Fruit fly (Drosophila melanogaster) whole organism, prepupa: ENCODE measurements around the gene DIP2.

Experiments used
- Blimp-1 ChIP-seq: fragments of 200-800 bp; sonication (Bioruptor generic); optimal IDR thresholded peaks from 3 replicates; lab custom pipeline; 2017; ENCODE audit warnings: missing biosample characterization, missing genetic modification characterization, mild to moderate bottlenecking, moderate library complexity, missing genetic modification reagents
- CG10631 ChIP-seq: fragments of 200-800 bp; sonication (Bioruptor generic); optimal IDR thresholded peaks from 2 replicates; lab custom pipeline; 2016; ENCODE audit warnings: missing biosample characterization, missing genetic modification characterization
- CG11762 ChIP-seq: fragments of 200-800 bp; sonication (Bioruptor generic); optimal IDR thresholded peaks from 3 replicates; lab custom pipeline; 2016; ENCODE audit warnings: missing biosample characterization, missing genetic modification characterization; ENCODE audit not compliant: insufficient read depth
- CG11902 ChIP-seq: fragments of 200-800 bp; sonication (Bioruptor generic); optimal IDR thresholded peaks from 3 replicates; lab custom pipeline; 2016; ENCODE audit warnings: missing biosample characterization, missing genetic modification characterization
- CG15336 ChIP-seq: fragments of 200-800 bp; sonication (Bioruptor generic); IDR thresholded peaks from 2 replicates; pipeline ENCODE4 v1.3.6; 2022; ENCODE audit warnings: missing biosample characterization, missing genetic modification characterization
- CG16779 ChIP-seq: fragments of 200-800 bp; sonication (Bioruptor generic); optimal IDR thresholded peaks from 3 replicates; lab custom pipeline; 2017; ENCODE audit warnings: missing biosample characterization, mild to moderate bottlenecking, missing genetic modification characterization
- CG31627 ChIP-seq: fragments of 200-800 bp; sonication (Bioruptor generic); optimal IDR thresholded peaks from 3 replicates; lab custom pipeline; 2016; ENCODE audit warnings: missing biosample characterization, missing genetic modification characterization
- CG32006 ChIP-seq: fragments of 200-800 bp; sonication (Bioruptor generic); optimal IDR thresholded peaks from 3 replicates; lab custom pipeline; 2017; ENCODE audit warnings: missing biosample characterization, mild to moderate bottlenecking, missing genetic modification characterization
- CG3919 ChIP-seq: fragments of 200-800 bp; sonication (Bioruptor generic); optimal IDR thresholded peaks from 3 replicates; lab custom pipeline; 2016; ENCODE audit warnings: missing biosample characterization, missing genetic modification characterization
- CG6163 ChIP-seq: fragments of 200-800 bp; sonication (Bioruptor generic); IDR thresholded peaks from 3 replicates; pipeline ENCODE4 v1.3.6; 2022; ENCODE audit warnings: missing biosample characterization, missing genetic modification characterization
- CG6276 ChIP-seq: fragments of 200-800 bp; sonication (Bioruptor generic); optimal IDR thresholded peaks from 2 replicates; lab custom pipeline; 2017; ENCODE audit warnings: missing biosample characterization, mild to moderate bottlenecking, missing genetic modification characterization
- CG6808 ChIP-seq: fragments of 200-800 bp; sonication (Bioruptor generic); optimal IDR thresholded peaks from 3 replicates; lab custom pipeline; 2017; ENCODE audit warnings: missing biosample characterization, missing genetic modification characterization, mild to moderate bottlenecking, moderate library complexity, missing genetic modification reagents
- CG7368 ChIP-seq: fragments of 200-800 bp; sonication (Bioruptor generic); optimal IDR thresholded peaks from 3 replicates; lab custom pipeline; 2016; ENCODE audit warnings: missing biosample characterization, missing genetic modification characterization
- CG8319 ChIP-seq: fragments of 200-800 bp; sonication (Bioruptor generic); optimal IDR thresholded peaks from 3 replicates; lab custom pipeline; 2016; ENCODE audit warnings: missing biosample characterization, missing genetic modification characterization
- CG9139 ChIP-seq: fragments of 200-800 bp; sonication (Bioruptor generic); optimal IDR thresholded peaks from 3 replicates; lab custom pipeline; 2017; ENCODE audit warnings: missing biosample characterization, mild to moderate bottlenecking, missing genetic modification characterization
- Eip75B ChIP-seq: fragments of 200-800 bp; sonication (Bioruptor generic); optimal IDR thresholded peaks from 3 replicates; lab custom pipeline; 2016; ENCODE audit warnings: missing biosample characterization, missing genetic modification characterization
- Ets96B ChIP-seq: fragments of 200-800 bp; optimal IDR thresholded peaks from 2 replicates; lab custom pipeline; 2019; ENCODE audit warnings: missing biosample characterization, mild to moderate bottlenecking, missing genetic modification characterization, moderate library complexity
- Gug ChIP-seq: fragments of 200-800 bp; sonication (Bioruptor generic); IDR thresholded peaks from 2 replicates; pipeline ENCODE4 v1.3.6; 2022; ENCODE audit warnings: missing biosample characterization, missing genetic modification characterization
- Lpt ChIP-seq: fragments of 200-800 bp; sonication (Bioruptor generic); optimal IDR thresholded peaks from 3 replicates; lab custom pipeline; 2016; ENCODE audit warnings: missing biosample characterization, missing genetic modification characterization
- OdsH ChIP-seq: fragments of 200-800 bp; sonication (Bioruptor generic); optimal IDR thresholded peaks from 3 replicates; lab custom pipeline; 2016; ENCODE audit warnings: missing biosample characterization, missing genetic modification characterization
- Smox ChIP-seq: fragments of 200-800 bp; sonication (Bioruptor generic); optimal IDR thresholded peaks from 3 replicates; lab custom pipeline; 2016; ENCODE audit warnings: missing biosample characterization, missing genetic modification characterization
- Sox102F ChIP-seq: fragments of 200-800 bp; sonication (Bioruptor generic); optimal IDR thresholded peaks from 2 replicates; lab custom pipeline; 2016; ENCODE audit warnings: missing biosample characterization, mild to moderate bottlenecking, missing genetic modification characterization
- Sox14 ChIP-seq: fragments of 200-800 bp; sonication (Bioruptor generic); optimal IDR thresholded peaks from 3 replicates; lab custom pipeline; 2016; ENCODE audit warnings: missing biosample characterization, missing genetic modification characterization
- Sox15 ChIP-seq: fragments of 200-800 bp; sonication (Bioruptor generic); optimal IDR thresholded peaks from 3 replicates; lab custom pipeline; 2016; ENCODE audit warnings: missing biosample characterization, missing genetic modification characterization
- acj6 ChIP-seq: fragments of 200-800 bp; sonication (Bioruptor generic); optimal IDR thresholded peaks from 3 replicates; lab custom pipeline; 2016; ENCODE audit warnings: missing biosample characterization, missing genetic modification characterization
- cyc ChIP-seq: fragments of 200-800 bp; sonication (Bioruptor generic); optimal IDR thresholded peaks from 3 replicates; lab custom pipeline; 2016; ENCODE audit warnings: missing biosample characterization, missing genetic modification characterization
- dsx ChIP-seq: fragments of 200-800 bp; optimal IDR thresholded peaks from 3 replicates; lab custom pipeline; 2019; ENCODE audit warnings: missing biosample characterization, mild to moderate bottlenecking, missing genetic modification characterization, moderate library complexity; ENCODE audit not compliant: poor library complexity, severe bottlenecking
- eg ChIP-seq: fragments of 200-800 bp; sonication (Bioruptor generic); IDR thresholded peaks from 3 replicates; pipeline ENCODE4 v1.3.6; 2022; ENCODE audit warnings: missing biosample characterization, missing genetic modification characterization
- esn ChIP-seq: fragments of 200-800 bp; sonication (Bioruptor generic); optimal IDR thresholded peaks from 2 replicates; lab custom pipeline; 2016; ENCODE audit warnings: missing biosample characterization, mild to moderate bottlenecking, missing genetic modification characterization, moderate library complexity
- fd59A ChIP-seq: fragments of 200-800 bp; sonication (Bioruptor generic); optimal IDR thresholded peaks from 2 replicates; lab custom pipeline; 2017; ENCODE audit warnings: missing biosample characterization, mild to moderate bottlenecking, missing genetic modification characterization, missing genetic modification reagents
- fkh ChIP-seq: fragments of 200-800 bp; sonication (Bioruptor generic); optimal IDR thresholded peaks from 3 replicates; lab custom pipeline; 2017; ENCODE audit warnings: missing biosample characterization, mild to moderate bottlenecking, missing genetic modification characterization, moderate library complexity
- lz ChIP-seq: fragments of 200-800 bp; sonication (Bioruptor generic); optimal IDR thresholded peaks from 3 replicates; lab custom pipeline; 2016; ENCODE audit warnings: missing biosample characterization, missing genetic modification characterization
- net ChIP-seq: fragments of 200-800 bp; sonication (Bioruptor generic); optimal IDR thresholded peaks from 3 replicates; lab custom pipeline; 2016; ENCODE audit warnings: missing biosample characterization, missing genetic modification characterization
- pdm3 ChIP-seq: fragments of 200-800 bp; sonication (Bioruptor generic); optimal IDR thresholded peaks from 3 replicates; lab custom pipeline; 2016; ENCODE audit warnings: missing biosample characterization, missing genetic modification characterization
- salr ChIP-seq, 2 experiments: fragments of 200-800 bp; sonication (Bioruptor generic); optimal IDR thresholded peaks; 3 replicates each; lab custom pipeline; 2016 to 2018; ENCODE audit warnings: missing biosample characterization in 2 of 2, missing genetic modification characterization in 2 of 2, mild to moderate bottlenecking in 1 of 2
- spab ChIP-seq: fragments of 200-800 bp; sonication (Bioruptor generic); optimal IDR thresholded peaks from 2 replicates; lab custom pipeline; 2017; ENCODE audit warnings: missing biosample characterization, mild to moderate bottlenecking, missing genetic modification characterization, missing genetic modification reagents
- ss ChIP-seq, 2 experiments: fragments of 200-800 bp; sonication (Bioruptor generic); optimal IDR thresholded peaks; 2 replicates in 1 of 2; 3 replicates in 1 of 2; lab custom pipeline; 2017 to 2018; ENCODE audit warnings: mild to moderate bottlenecking in 2 of 2, missing biosample characterization in 2 of 2, missing genetic modification characterization in 2 of 2, moderate library complexity in 1 of 2
- svp ChIP-seq: fragments of 200-800 bp; sonication (Bioruptor generic); peaks from one replicate; lab custom pipeline; 2016; ENCODE audit warnings: missing biosample characterization, missing genetic modification characterization
- vri ChIP-seq: fragments of 200-800 bp; sonication (Bioruptor generic); optimal IDR thresholded peaks from 3 replicates; lab custom pipeline; 2016; ENCODE audit warnings: missing biosample characterization, mild to moderate bottlenecking, missing genetic modification characterization

The DIP2 gene

dm6 chr3L:263500-264377 lies 6.0 kb upstream of the DIP2 start:
- TF ChIP-seq salr (GFP tag; optimal IDR thresholded peaks at IDR 0.05; lab: Kevin White, UChicago) (no peak), Blimp-1 (GFP tag; lab: Kevin White, UChicago) (peak; percentile 35)

DNA sequence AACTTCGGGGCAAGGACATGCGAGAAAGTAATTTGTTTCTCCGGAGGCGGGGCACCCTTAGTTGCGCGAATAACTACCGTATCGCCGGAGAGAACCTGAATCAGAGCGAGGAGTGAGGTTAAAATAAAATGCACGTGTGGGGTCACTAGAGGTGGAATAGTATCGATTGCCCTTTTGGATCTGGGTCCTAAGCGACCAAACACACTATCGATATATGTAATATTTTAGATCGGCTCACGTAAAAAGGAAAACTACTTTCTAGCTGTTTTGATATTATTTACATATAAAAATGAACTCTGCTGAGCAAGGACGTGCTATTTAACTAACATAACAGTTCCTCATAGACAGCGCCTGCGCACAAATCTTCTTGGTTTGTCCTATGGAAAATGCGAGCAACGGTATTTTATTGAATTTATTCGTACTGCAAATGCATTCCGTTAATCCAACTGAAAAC lies 5.0 kb upstream of the DIP2 start:
- TF ChIP-seq dsx (GFP tag; lab: Kevin White, UChicago) (peak; percentile 15), fkh (peak; percentile 12), CG9139 (GFP tag; lab: Kevin White, UChicago) (no peak), CG10631 (GFP tag; lab: Kevin White, UChicago) (no peak), Sox14 (GFP tag; lab: Kevin White, UChicago) (no peak), eg (GFP tag; lab: Robert Waterston, UW) (no peak), svp (GFP tag; lab: Kevin White, UChicago) (peak; percentile 91)

- no peak for TF ChIP-seq CG11762
- no peak for TF ChIP-seq CG10631 (GFP tag; lab: Kevin White, UChicago)
- no peak for TF ChIP-seq spab (GFP tag; lab: Kevin White, UChicago)
- TF ChIP-seq Sox15: no peak
- TF ChIP-seq CG11902: no peak
- TF ChIP-seq CG7368: no peak
- no peak for TF ChIP-seq fd59A (GFP tag; lab: Kevin White, UChicago)
- no peak for TF ChIP-seq OdsH (GFP tag; lab: Kevin White, UChicago)
- no peak for TF ChIP-seq Eip75B (GFP tag; lab: Kevin White, UChicago)
- no peak for TF ChIP-seq CG6808 (GFP tag; lab: Kevin White, UChicago)
- TF ChIP-seq eg (GFP tag; lab: Robert Waterston, UW): no peak
- no peak for TF ChIP-seq ss (GFP tag; optimal IDR thresholded peaks at IDR 0.05; lab: Kevin White, UChicago)
- TF ChIP-seq svp (GFP tag; lab: Kevin White, UChicago): no peak
- TF ChIP-seq CG32006 (GFP tag; lab: Kevin White, UChicago): no peak
- no peak for TF ChIP-seq cyc (GFP tag; lab: Kevin White, UChicago)
- no peak for TF ChIP-seq CG3919 (GFP tag; lab: Kevin White, UChicago)
- no peak for TF ChIP-seq vri (GFP tag; lab: Kevin White, UChicago)
- no peak for TF ChIP-seq Ets96B
- no peak for TF ChIP-seq CG16779 (tag; lab: Kevin White, UChicago)
Measured at dm6 chr3L:248226-248758, 9.5 kb downstream of the DIP2 start.

DNA sequence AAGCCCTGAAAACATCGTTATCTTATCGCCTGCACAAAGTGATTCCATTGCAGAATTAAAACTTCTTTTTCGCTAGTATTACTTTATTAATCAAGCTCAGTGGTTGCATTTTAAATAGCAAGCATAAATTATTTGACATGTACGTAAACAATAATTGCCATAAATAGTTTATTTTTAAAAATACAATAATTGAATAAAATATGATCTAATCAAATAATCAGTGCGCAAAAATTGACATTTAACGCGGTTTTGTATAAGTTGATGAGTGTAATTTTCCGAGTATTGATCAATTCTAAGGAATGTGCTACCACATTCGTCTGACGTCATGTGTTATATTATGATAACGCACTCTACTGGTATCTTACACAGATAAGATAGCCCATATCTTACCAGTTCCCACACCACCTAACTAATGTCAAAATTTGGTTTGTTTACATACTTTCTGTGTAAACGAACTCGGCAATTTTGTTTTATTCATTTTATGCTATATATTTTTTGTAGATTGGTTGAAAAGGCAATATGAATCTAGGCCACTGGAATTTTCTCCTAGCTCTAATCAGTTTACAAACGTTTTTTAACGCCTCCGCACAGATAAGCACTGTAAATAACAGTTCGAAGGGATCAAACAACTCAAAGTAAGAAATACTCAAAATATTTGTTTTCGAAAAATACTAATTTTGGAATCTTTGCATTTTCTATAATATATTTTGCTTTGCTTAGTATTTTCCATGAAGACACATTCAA lies 10.1 kb downstream of the DIP2 start, which contains the start of gene mthl14:
Gene mthl14 (plus strand): TSS at position 10 of the 744 bp plus-strand sequence.
- TF ChIP-seq CG7368: no peak
- TF ChIP-seq fkh: peak; percentile 79

- TF ChIP-seq CG8319 (no peak), salr (GFP tag; optimal IDR thresholded peaks at IDR 0.05; lab: Kevin White, UChicago) (no peak), CG11902 (no peak), net (GFP tag; lab: Kevin White, UChicago) (no peak), CG31627 (GFP tag; lab: Kevin White, UChicago) (no peak), pdm3 (no peak), CG15336 (GFP tag; lab: Robert Waterston, UW) (no peak), lz (GFP tag; lab: Kevin White, UChicago) (peak; percentile 67), CG6276 (no peak), Gug (GFP tag; lab: Robert Waterston, UW) (no peak), svp (GFP tag; lab: Kevin White, UChicago) (no peak), Lpt (GFP tag; lab: Kevin White, UChicago) (no peak), CG6808 (GFP tag; lab: Kevin White, UChicago) (no peak), esn (GFP tag; lab: Kevin White, UChicago) (peak; percentile 60), CG9139 (GFP tag; lab: Kevin White, UChicago) (no peak), Sox15 (no peak), Smox (GFP tag; lab: Kevin White, UChicago) (no peak), acj6 (GFP tag; lab: Kevin White, UChicago) (no peak), Sox102F (GFP tag; lab: Kevin White, UChicago) (no peak), CG6163 (no peak), CG16779 (tag; lab: Kevin White, UChicago) (no peak)
Measured at dm6 chr3L:246644-247199, 11.0 kb downstream of the DIP2 start.
